Fruit fly (Drosophila melanogaster) whole organism, embryonic: ENCODE measurements around the gene cnir.

Source experiments
- ATbp ChIP-seq: fragments of 200-800 bp; sonication (Bioruptor generic); optimal IDR thresholded peaks from 2 replicates; lab custom pipeline; 2017; ENCODE audit warnings: missing biosample characterization, mild to moderate bottlenecking, missing genetic modification characterization, missing genetic modification reagents
- Adf1 ChIP-seq: fragments of 200-800 bp; sonication (Bioruptor generic); IDR thresholded peaks from 2 replicates; pipeline ENCODE4 v1.3.6; 2022; ENCODE audit warnings: missing biosample characterization, missing genetic modification characterization
- Atf3 ChIP-seq: fragments of 200-800 bp; sonication (Bioruptor generic); optimal IDR thresholded peaks from 3 replicates; lab custom pipeline; 2016; ENCODE audit warnings: missing biosample characterization, missing genetic modification characterization
- Awh ChIP-seq: fragments of 200-800 bp; sonication (Bioruptor generic); IDR thresholded peaks from 2 replicates; pipeline ENCODE4, ENCODE4 v1.3.6; 2022; ENCODE audit warnings: missing biosample characterization, missing genetic modification characterization
- B-H1 ChIP-seq: fragments of 200-800 bp; sonication (Bioruptor generic); IDR thresholded peaks from 3 replicates; pipeline ENCODE4 v1.3.6; 2022; ENCODE audit warnings: missing biosample characterization, missing genetic modification characterization
- CG12104 ChIP-seq: fragments of 200-800 bp; sonication (Bioruptor generic); optimal IDR thresholded peaks from 3 replicates; lab custom pipeline; 2016; ENCODE audit warnings: missing biosample characterization, missing genetic modification characterization
- CG12236 ChIP-seq: fragments of 200-800 bp; sonication (Bioruptor generic); optimal IDR thresholded peaks from 2 replicates; lab custom pipeline; 2016; ENCODE audit warnings: missing biosample characterization, missing genetic modification characterization
- CG14050 ChIP-seq: fragments of 200-800 bp; sonication (Bioruptor generic); IDR thresholded peaks from 3 replicates; pipeline ENCODE4 v1.3.6; 2022; ENCODE audit warnings: missing biosample characterization, missing genetic modification characterization
- CG14965 ChIP-seq: fragments of 200-800 bp; sonication (Bioruptor generic); optimal IDR thresholded peaks from 2 replicates; lab custom pipeline; 2016; ENCODE audit warnings: missing biosample characterization, missing genetic modification characterization, borderline replicate concordance
- CG15514 ChIP-seq: fragments of 200-800 bp; sonication (Bioruptor generic); optimal IDR thresholded peaks from 3 replicates; lab custom pipeline; 2017; ENCODE audit warnings: missing biosample characterization, missing genetic modification characterization, mild to moderate bottlenecking, moderate library complexity, missing genetic modification reagents
- CG17186 ChIP-seq: fragments of 200-800 bp; sonication (Bioruptor generic); optimal IDR thresholded peaks from 3 replicates; lab custom pipeline; 2017; ENCODE audit warnings: missing biosample characterization, missing genetic modification reagents, missing genetic modification characterization
- CG17359 ChIP-seq: fragments of 200-800 bp; sonication (Bioruptor generic); optimal IDR thresholded peaks from 3 replicates; lab custom pipeline; 2018; ENCODE audit warnings: missing biosample characterization, mild to moderate bottlenecking, missing genetic modification characterization, moderate library complexity
- CG17361 ChIP-seq: fragments of 200-800 bp; sonication (Bioruptor generic); IDR thresholded peaks from 3 replicates; pipeline ENCODE4 v1.3.6; 2022; ENCODE audit warnings: missing biosample characterization, missing genetic modification characterization
- CG17612 ChIP-seq: fragments of 200-800 bp; sonication (Bioruptor generic); IDR thresholded peaks from 2 replicates; pipeline ENCODE4 v1.3.6; 2022; ENCODE audit warnings: missing biosample characterization, missing genetic modification characterization
- CG17829 ChIP-seq: fragments of 200-800 bp; optimal IDR thresholded peaks from 2 replicates; lab custom pipeline; 2019; ENCODE audit warnings: missing biosample characterization, mild to moderate bottlenecking, missing genetic modification characterization, moderate library complexity
- CG31388 ChIP-seq: fragments of 200-800 bp; sonication (Bioruptor generic); optimal IDR thresholded peaks from 2 replicates; lab custom pipeline; 2016; ENCODE audit warnings: missing biosample characterization, missing genetic modification characterization
- CG4707 ChIP-seq: fragments of 200-800 bp; sonication (Bioruptor generic); optimal IDR thresholded peaks from 2 replicates; lab custom pipeline; 2018; ENCODE audit warnings: missing biosample characterization, mild to moderate bottlenecking, missing genetic modification characterization, moderate library complexity
- CG4820 ChIP-seq: fragments of 200-800 bp; sonication (Bioruptor generic); optimal IDR thresholded peaks from 3 replicates; lab custom pipeline; 2016; ENCODE audit warnings: missing biosample characterization, missing genetic modification characterization
- CG6791 ChIP-seq: fragments of 200-800 bp; sonication (Bioruptor generic); IDR thresholded peaks from 3 replicates; pipeline ENCODE4 v1.3.6; 2022; ENCODE audit warnings: missing biosample characterization, missing genetic modification characterization; ENCODE audit not compliant: partially characterized antibody
- CG7372 ChIP-seq: fragments of 200-800 bp; sonication (Bioruptor generic); IDR thresholded peaks from 2 replicates; pipeline ENCODE4 v1.3.6; 2022; ENCODE audit warnings: missing biosample characterization, missing genetic modification characterization
- CG9817 ChIP-seq: fragments of 200-800 bp; sonication (Bioruptor generic); optimal IDR thresholded peaks from 2 replicates; lab custom pipeline; 2018; ENCODE audit warnings: missing biosample characterization, mild to moderate bottlenecking, missing genetic modification characterization, moderate library complexity
- CG9932 ChIP-seq: fragments of 200-800 bp; sonication (Bioruptor generic); IDR thresholded peaks from 2 replicates; pipeline ENCODE4 v1.3.6; 2022; ENCODE audit warnings: missing biosample characterization, missing genetic modification characterization
- CrebB ChIP-seq: fragments of 200-800 bp; sonication (Bioruptor generic); optimal IDR thresholded peaks from 3 replicates; lab custom pipeline; 2018; ENCODE audit warnings: missing biosample characterization, mild to moderate bottlenecking, missing genetic modification characterization
- Doc2 ChIP-seq: fragments of 200-800 bp; sonication (Bioruptor generic); IDR thresholded peaks from 2 replicates; pipeline ENCODE4 v1.3.6; 2022; ENCODE audit warnings: missing biosample characterization, missing genetic modification characterization
- Fer1 ChIP-seq: fragments of 200-800 bp; sonication (Bioruptor generic); optimal IDR thresholded peaks from 2 replicates; lab custom pipeline; 2017; ENCODE audit warnings: missing biosample characterization, mild to moderate bottlenecking, missing genetic modification characterization
- Fer3 ChIP-seq: fragments of 200-800 bp; sonication (Bioruptor generic); optimal IDR thresholded peaks from 2 replicates; lab custom pipeline; 2018; ENCODE audit warnings: missing biosample characterization, mild to moderate bottlenecking, missing genetic modification characterization, moderate library complexity
- H15 ChIP-seq: fragments of 200-800 bp; sonication (Bioruptor generic); IDR thresholded peaks from 3 replicates; pipeline ENCODE4 v1.3.6; 2022; ENCODE audit warnings: missing biosample characterization, missing genetic modification characterization
- HLH4C ChIP-seq: fragments of 200-800 bp; sonication (Bioruptor generic); IDR thresholded peaks from 3 replicates; pipeline ENCODE4 v1.3.6; 2022; ENCODE audit warnings: missing biosample characterization, missing genetic modification characterization; ENCODE audit not compliant: partially characterized antibody
- NK7.1 ChIP-seq: fragments of 200-800 bp; sonication (Bioruptor generic); optimal IDR thresholded peaks from 3 replicates; lab custom pipeline; 2016; ENCODE audit warnings: missing biosample characterization, missing genetic modification characterization
- Ravus ChIP-seq: fragments of 200-800 bp; sonication (Bioruptor generic); IDR thresholded peaks from 2 replicates; pipeline ENCODE4 v1.3.6; 2022; ENCODE audit warnings: missing biosample characterization, missing genetic modification characterization
- Side ChIP-seq: fragments of 200-800 bp; sonication (Bioruptor generic); optimal IDR thresholded peaks from 2 replicates; lab custom pipeline; 2016; ENCODE audit warnings: missing biosample characterization, missing genetic modification characterization
- btn ChIP-seq: fragments of 200-800 bp; sonication (Bioruptor generic); optimal IDR thresholded peaks from 2 replicates; lab custom pipeline; 2016; ENCODE audit warnings: missing biosample characterization, missing genetic modification characterization
- chif ChIP-seq, 2 experiments: fragments of 200-800 bp; sonication (Bioruptor generic); optimal IDR thresholded peaks; 3 replicates each; lab custom pipeline; 2016; ENCODE audit warnings: missing biosample characterization in 2 of 2, missing genetic modification characterization in 2 of 2
- dpn ChIP-seq, 2 experiments: fragments of 200-800 bp; sonication (Bioruptor generic); optimal IDR thresholded peaks; 3 replicates each; lab custom pipeline; 2016; ENCODE audit warnings: missing biosample characterization in 2 of 2, missing genetic modification characterization in 2 of 2
- dysf ChIP-seq: fragments of 200-800 bp; sonication (Bioruptor generic); IDR thresholded peaks from 3 replicates; pipeline ENCODE4 v1.3.6; 2022; ENCODE audit warnings: missing biosample characterization, missing genetic modification characterization
- gcm ChIP-seq: fragments of 200-800 bp; sonication (Bioruptor generic); optimal IDR thresholded peaks from 2 replicates; lab custom pipeline; 2019; ENCODE audit warnings: missing biosample characterization, mild to moderate bottlenecking, missing genetic modification characterization, moderate library complexity
- gcm2 ChIP-seq: fragments of 200-800 bp; sonication (Bioruptor generic); optimal IDR thresholded peaks from 2 replicates; lab custom pipeline; 2016; ENCODE audit warnings: missing biosample characterization, missing genetic modification characterization
- gt ChIP-seq: fragments of 200-800 bp; sonication (Bioruptor generic); IDR thresholded peaks from 2 replicates; pipeline ENCODE4 v1.3.6; 2022; ENCODE audit warnings: missing biosample characterization, missing genetic modification characterization
- her ChIP-seq: fragments of 200-800 bp; sonication (Bioruptor generic); optimal IDR thresholded peaks from 2 replicates; lab custom pipeline; 2016; ENCODE audit warnings: missing biosample characterization, missing genetic modification characterization
- hkb ChIP-seq, 2 experiments: fragments of 200-800 bp in 1 of 2; fragments of >200 bp in 1 of 2; sonication (Bioruptor generic) in 1 of 2; IDR thresholded peaks in 1 of 2; optimal IDR thresholded peaks in 1 of 2; 2 replicates each; pipeline versions ENCODE4 v1.3.6 to Lab custom; 2017 to 2022; ENCODE audit warnings: missing biosample characterization in 1 of 2, missing genetic modification characterization in 1 of 2
- kay ChIP-seq: fragments of 200-800 bp; sonication (Bioruptor generic); optimal IDR thresholded peaks from 2 replicates; lab custom pipeline; 2016; ENCODE audit warnings: missing biosample characterization, missing genetic modification characterization
- klu ChIP-seq: fragments of 200-800 bp; sonication (Bioruptor generic); IDR thresholded peaks from 2 replicates; pipeline ENCODE4 v1.3.6; 2022; ENCODE audit warnings: missing biosample characterization, missing genetic modification characterization
- kni ChIP-seq: fragments of 200-800 bp; sonication (Bioruptor generic); optimal IDR thresholded peaks from 3 replicates; lab custom pipeline; 2017; ENCODE audit warnings: mild to moderate bottlenecking, missing biosample characterization, missing genetic modification reagents, missing genetic modification characterization
- lmd ChIP-seq: fragments of 200-800 bp; sonication (Bioruptor generic); IDR thresholded peaks from 2 replicates; pipeline ENCODE4 v1.3.6; 2022; ENCODE audit warnings: missing biosample characterization, missing genetic modification characterization
- odd ChIP-seq: fragments of 200-800 bp; sonication (Bioruptor generic); optimal IDR thresholded peaks from 2 replicates; lab custom pipeline; 2017; ENCODE audit warnings: missing biosample characterization, mild to moderate bottlenecking, missing genetic modification characterization
- onecut ChIP-seq: fragments of 200-800 bp; sonication (Bioruptor generic); IDR thresholded peaks from 2 replicates; pipeline ENCODE4 v1.3.6; 2022; ENCODE audit warnings: missing biosample characterization, missing genetic modification characterization
- pros ChIP-seq: fragments of 200-800 bp; sonication (Bioruptor generic); optimal IDR thresholded peaks from 3 replicates; lab custom pipeline; 2019; ENCODE audit warnings: missing biosample characterization, mild to moderate bottlenecking, missing genetic modification characterization, moderate library complexity
- repo ChIP-seq: fragments of 200-800 bp; sonication (Bioruptor generic); optimal IDR thresholded peaks from 2 replicates; lab custom pipeline; 2016; ENCODE audit warnings: missing biosample characterization, missing genetic modification characterization
- stc ChIP-seq: fragments of 200-800 bp; sonication (Bioruptor generic); IDR thresholded peaks from 2 replicates; pipeline ENCODE4 v1.3.6; 2022; ENCODE audit warnings: missing biosample characterization, missing genetic modification characterization
- tgo ChIP-seq: fragments of 200-800 bp; sonication (Bioruptor generic); IDR thresholded peaks from 3 replicates; pipeline ENCODE4 v1.3.6; 2022; ENCODE audit warnings: missing biosample characterization, missing genetic modification characterization
- ttk ChIP-seq: fragments of 200-800 bp; sonication (Bioruptor generic); IDR thresholded peaks from 2 replicates; pipeline ENCODE4 v2.1.2; 2022; ENCODE audit warnings: missing biosample characterization, missing genetic modification characterization
- yki ChIP-seq: fragments of >200 bp; optimal IDR thresholded peaks from 3 replicates; lab custom pipeline; 2018

cnir gene

dm6 chr2L:3012780-3013179 is 26.8 kb downstream of the cnir start (continued):
- TF ChIP-seq her (GFP tag; lab: Kevin White, UChicago) (no peak), chif (GFP tag; optimal IDR thresholded peaks at IDR 0.05; lab: Kevin White, UChicago) (no peak), gcm2 (no peak), dysf (GFP tag; lab: Robert Waterston, UW) (peak; percentile 59; the same call in 2 of the 3 replicates), repo (no peak), CG15514 (GFP tag; lab: Kevin White, UChicago) (no peak), ttk (0 out of 2 replicates have a peak, but pooled peaks have one; percentile 23), btn (GFP tag; lab: Kevin White, UChicago) (no peak), Fer1 (GFP tag; lab: Kevin White, UChicago) (no peak), CG17361 (GFP tag; lab: Robert Waterston, UW) (0 out of 3 replicates have a peak, but pooled peaks have one; percentile 36), klu (GFP tag; lab: Robert Waterston, UW) (no peak), Ravus (GFP tag; lab: Robert Waterston, UW) (no peak), gcm (GFP tag; lab: Kevin White, UChicago) (no peak), gt (GFP tag; lab: Robert Waterston, UW) (no peak), CG17186 (no peak), HLH4C (GFP tag; lab: Robert Waterston, UW) (no peak), hkb (optimal IDR thresholded peaks at IDR 0.05; lab: Kevin White, UChicago) (no peak), hkb (GFP tag; IDR thresholded peaks at IDR 0.05; lab: Robert Waterston, UW) (no peak), dpn (GFP tag; optimal IDR thresholded peaks at IDR 0.05; lab: Kevin White, UChicago) (no peak), tgo (no peak), odd (no peak), yki (lab: Kevin White, UChicago) (no peak), Adf1 (GFP tag; lab: Robert Waterston, UW) (no peak), CG17829 (peak; percentile 53), CG14050 (GFP tag; lab: Robert Waterston, UW) (no peak), lmd (GFP tag; lab: Robert Waterston, UW) (peak; percentile 44; the same call in 1 of the 2 replicates), CG9932 (GFP tag; lab: Robert Waterston, UW) (no peak), CG4820 (GFP tag; lab: Kevin White, UChicago) (peak; percentile 4), CG7372 (GFP tag; lab: Robert Waterston, UW) (no peak), CG31388 (GFP tag; lab: Kevin White, UChicago) (no peak), CG17359 (tag; lab: Kevin White, UChicago) (no peak), Side (GFP tag; lab: Kevin White, UChicago) (no peak), kni (GFP tag; lab: Kevin White, UChicago) (no peak), CG14965 (GFP tag; lab: Kevin White, UChicago) (no peak), ATbp (no peak), CrebB (tag; lab: Kevin White, UChicago) (no peak), onecut (GFP tag; lab: Robert Waterston, UW) (no peak), B-H1 (GFP tag; lab: Robert Waterston, UW) (no peak), CG9817 (tag; lab: Kevin White, UChicago) (no peak), CG12236 (GFP tag; lab: Kevin White, UChicago) (no peak), Doc2 (GFP tag; lab: Robert Waterston, UW) (no peak), Awh (GFP tag; lab: Robert Waterston, UW) (no peak), Atf3 (GFP tag; lab: Kevin White, UChicago) (no peak), CG4707 (GFP tag; lab: Kevin White, UChicago) (no peak), stc (peak; percentile 33; the same call in 1 of the 2 replicates), kay (GFP tag; lab: Kevin White, UChicago) (no peak), CG12104 (GFP tag; lab: Kevin White, UChicago) (no peak), pros (no peak), NK7.1 (GFP tag; lab: Kevin White, UChicago) (no peak), CG17612 (GFP tag; lab: Robert Waterston, UW) (no peak), H15 (0 out of 3 replicates have a peak, but pooled peaks have one; percentile 42), CG6791 (GFP tag; lab: Robert Waterston, UW) (no peak), Fer3 (tag; lab: Kevin White, UChicago) (peak; percentile 7)
